Worm (Caenorhabditis elegans): ENCODE results near the gene nas-31.

DNA sequence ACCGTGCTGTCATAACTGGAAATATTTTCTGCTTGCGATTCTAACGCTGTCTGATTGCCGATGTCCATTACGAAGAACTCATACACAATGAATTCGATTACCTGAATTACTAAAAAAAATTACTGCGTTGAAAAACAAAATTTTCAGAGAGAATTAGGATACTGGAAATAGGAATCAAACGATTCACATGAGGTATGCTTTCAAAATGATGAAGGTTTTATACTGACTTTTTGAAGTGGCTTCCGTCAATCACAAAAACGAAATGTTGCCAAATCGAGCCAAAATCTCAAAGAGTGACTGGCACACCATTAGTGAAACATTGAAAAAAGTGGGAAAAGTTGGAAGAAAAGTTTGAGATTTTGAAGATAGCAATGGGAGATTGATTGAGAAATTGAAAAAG is 12.6 kb downstream of the nas-31 start, which contains the start of gene zzz-1:
- no peak for TF ChIP-seq nhr-12 (tag; optimal IDR thresholded peaks at IDR 0.05)
- TF ChIP-seq nhr-28 (tag; optimal IDR thresholded peaks at IDR 0.05) = no peak
- no peak for TF ChIP-seq ham-2 (GFP tag; optimal IDR thresholded peaks at IDR 0.05)
- TF ChIP-seq sem-2 (GFP tag; optimal IDR thresholded peaks at IDR 0.05) = no peak
- TF ChIP-seq ces-1 (GFP tag; optimal IDR thresholded peaks at IDR 0.05) = no peak
- no peak for TF ChIP-seq elt-3 (tag; optimal IDR thresholded peaks at IDR 0.05)
- no peak for TF ChIP-seq unc-62 (GFP tag; optimal IDR thresholded peaks at IDR 0.05)
- no peak for TF ChIP-seq drap-1 (GFP tag; optimal IDR thresholded peaks at IDR 0.05)
- TF ChIP-seq snpc-4 (tag; optimal IDR thresholded peaks at IDR 0.05) = no peak
- no peak for TF ChIP-seq lin-13 (tag; optimal IDR thresholded peaks at IDR 0.05)
- TF ChIP-seq lin-32 (GFP tag; optimal IDR thresholded peaks at IDR 0.05) = no peak
- no peak for TF ChIP-seq nhr-237 (tag; optimal IDR thresholded peaks at IDR 0.05)
- no peak for TF ChIP-seq ztf-11 (tag; optimal IDR thresholded peaks at IDR 0.05)
